Worm (Caenorhabditis elegans) whole organism, L2 larva: ENCODE measurements around the gene F20D6.6.

Experiments
- C34F6.9 ChIP-seq: fragments of 150-350 bp; optimal IDR thresholded peaks from 2 replicates; lab custom pipeline; 2014; ENCODE audit warnings: missing biosample characterization, missing genetic modification characterization
- Y55F3AM.14 ChIP-seq: fragments of 200-800 bp; sonication (Bioruptor generic); optimal IDR thresholded peaks from 2 replicates; lab custom pipeline; 2018; ENCODE audit warnings: mild to moderate bottlenecking, missing genetic modification characterization, missing compliant biosample characterization
- aly-2 ChIP-seq: fragments of 150-350 bp; optimal IDR thresholded peaks from 2 replicates; lab custom pipeline; 2014; ENCODE audit warnings: missing biosample characterization, missing genetic modification characterization
- ama-1 ChIP-seq: fragments of 150-350 bp; optimal IDR thresholded peaks from 2 replicates; lab custom pipeline; 2018; ENCODE audit warnings: inconsistent platforms
- blmp-1 ChIP-seq: sonication (generic microtip); optimal IDR thresholded peaks from 2 replicates; lab custom pipeline; 2017; ENCODE audit warnings: missing genetic modification characterization, mild to moderate bottlenecking, missing compliant biosample characterization, antibody characterized with exemption, moderate library complexity; ENCODE audit not compliant: insufficient read depth
- crh-2 ChIP-seq: sonication (generic microtip); optimal IDR thresholded peaks from 2 replicates; lab custom pipeline; 2017; ENCODE audit warnings: missing biosample characterization, missing genetic modification characterization
- egl-27 ChIP-seq: sonication (generic microtip); optimal IDR thresholded peaks from 3 replicates; lab custom pipeline; 2017; ENCODE audit warnings: missing biosample characterization, missing genetic modification reagents, missing genetic modification characterization
- elt-1 ChIP-seq: fragments of 150-350 bp; optimal IDR thresholded peaks from 2 replicates; lab custom pipeline; 2014; ENCODE audit warnings: missing biosample characterization, missing genetic modification characterization
- gmeb-1 ChIP-seq: fragments of 150-350 bp; optimal IDR thresholded peaks from 2 replicates; lab custom pipeline; 2014; ENCODE audit warnings: missing biosample characterization, missing genetic modification characterization
- lin-13 ChIP-seq: fragments of 150-350 bp; optimal IDR thresholded peaks from 2 replicates; lab custom pipeline; 2014; ENCODE audit warnings: missing biosample characterization, missing genetic modification reagents, missing genetic modification characterization
- lsy-2 ChIP-seq, 2 experiments: fragments of 150-350 bp in 1 of 2; sonication (generic microtip) in 1 of 2; optimal IDR thresholded peaks; 2 replicates each; lab custom pipeline; 2014 to 2017; ENCODE audit warnings: missing biosample characterization in 2 of 2, missing genetic modification characterization in 2 of 2
- mbf-1 ChIP-seq: sonication (generic microtip); optimal IDR thresholded peaks from 2 replicates; lab custom pipeline; 2017; ENCODE audit warnings: missing biosample characterization, missing genetic modification characterization
- nhr-10 ChIP-seq: sonication (generic microtip); optimal IDR thresholded peaks from 2 replicates; lab custom pipeline; 2017; ENCODE audit warnings: missing biosample characterization, missing genetic modification characterization
- nhr-11 ChIP-seq: fragments of 150-350 bp; optimal IDR thresholded peaks from 2 replicates; lab custom pipeline; 2014; ENCODE audit warnings: missing biosample characterization, missing genetic modification characterization
- nhr-129 ChIP-seq: fragments of 150-350 bp; optimal IDR thresholded peaks from 2 replicates; lab custom pipeline; 2014; ENCODE audit warnings: missing biosample characterization, missing genetic modification characterization
- nhr-21 ChIP-seq: fragments of 150-350 bp; optimal IDR thresholded peaks from 2 replicates; lab custom pipeline; 2014; ENCODE audit warnings: missing biosample characterization, missing genetic modification characterization
- nhr-23 ChIP-seq: fragments of 150-350 bp; optimal IDR thresholded peaks from 2 replicates; lab custom pipeline; 2014; ENCODE audit warnings: missing biosample characterization, missing genetic modification reagents, missing genetic modification characterization
- nhr-237 ChIP-seq: fragments of 150-350 bp; optimal IDR thresholded peaks from 2 replicates; lab custom pipeline; 2014; ENCODE audit warnings: missing biosample characterization, missing genetic modification characterization
- nhr-25 ChIP-seq: fragments of 150-350 bp; sonication (generic microtip); optimal IDR thresholded peaks from 3 replicates; lab custom pipeline; 2014; ENCODE audit warnings: missing biosample characterization, missing genetic modification characterization
- nhr-6 ChIP-seq: fragments of 150-350 bp; optimal IDR thresholded peaks from 2 replicates; lab custom pipeline; 2014; ENCODE audit warnings: missing biosample characterization, missing genetic modification characterization
- peb-1 ChIP-seq: fragments of 150-350 bp; optimal IDR thresholded peaks from 2 replicates; lab custom pipeline; 2014; ENCODE audit warnings: missing biosample characterization, missing genetic modification characterization
- skn-1 ChIP-seq: sonication (generic microtip); optimal IDR thresholded peaks from 2 replicates; lab custom pipeline; 2017; ENCODE audit warnings: missing biosample characterization, missing genetic modification characterization
- sma-3 ChIP-seq: sonication (generic microtip); optimal IDR thresholded peaks from 2 replicates; lab custom pipeline; 2016; ENCODE audit warnings: missing genetic modification reagents, missing genetic modification characterization, missing compliant biosample characterization
- sma-9 ChIP-seq, 2 experiments: fragments of 150-350 bp in 1 of 2; sonication (generic microtip) in 1 of 2; optimal IDR thresholded peaks; 2 replicates each; lab custom pipeline; 2014 to 2016; ENCODE audit warnings: missing genetic modification characterization in 2 of 2, mild to moderate bottlenecking in 1 of 2, missing biosample characterization in 1 of 2, missing compliant biosample characterization in 1 of 2, missing genetic modification reagents in 1 of 2, moderate library complexity in 1 of 2
- snpc-4 ChIP-seq: fragments of 150-350 bp; optimal IDR thresholded peaks from 2 replicates; lab custom pipeline; 2014; ENCODE audit warnings: missing biosample characterization, missing genetic modification characterization
- unc-39 ChIP-seq: fragments of 150-350 bp; optimal IDR thresholded peaks from 2 replicates; lab custom pipeline; 2014; ENCODE audit warnings: missing biosample characterization, missing genetic modification characterization
- unc-55 ChIP-seq: fragments of 150-350 bp; sonication (generic microtip); optimal IDR thresholded peaks from 3 replicates; lab custom pipeline; 2014; ENCODE audit warnings: missing biosample characterization, missing genetic modification reagents, missing genetic modification characterization
- zag-1 ChIP-seq: fragments of 150-350 bp; optimal IDR thresholded peaks from 2 replicates; lab custom pipeline; 2014; ENCODE audit warnings: missing biosample characterization, missing genetic modification characterization
- ztf-1 ChIP-seq: fragments of 200-800 bp; sonication (Bioruptor generic); conservative IDR thresholded peaks from 2 replicates; pipeline ENCODE4 v1.3.6; 2022; ENCODE audit warnings: missing genetic modification characterization, missing compliant biosample characterization
- ztf-4 ChIP-seq: fragments of 150-350 bp; optimal IDR thresholded peaks from 2 replicates; lab custom pipeline; 2014; ENCODE audit warnings: missing biosample characterization, missing genetic modification characterization

F20D6.6 gene

ce11 chrV:8130149-8130661 lies 29.5 kb upstream of the F20D6.6 start, which contains the start of gene snap-1 (continued):
- TF ChIP-seq aly-2 (tag; lab: Kevin White, UChicago) (peak; percentile 35), sma-3 (GFP tag; lab: Kevin White, UChicago) (no peak), gmeb-1 (tag; lab: Kevin White, UChicago) (no peak), nhr-129 (tag; lab: Kevin White, UChicago) (peak; percentile 70), ama-1 (lab: Kevin White, UChicago) (peak; percentile 26), unc-55 (GFP tag; lab: Kevin White, UChicago) (peak; percentile 62), nhr-23 (no peak), nhr-21 (tag; lab: Kevin White, UChicago) (peak; percentile 16), ztf-4 (tag; lab: Kevin White, UChicago) (peak; percentile 26), mbf-1 (tag; lab: Kevin White, UChicago) (no peak)
- TF ChIP-seq, all 48 proteins: peak for 18

DNA sequence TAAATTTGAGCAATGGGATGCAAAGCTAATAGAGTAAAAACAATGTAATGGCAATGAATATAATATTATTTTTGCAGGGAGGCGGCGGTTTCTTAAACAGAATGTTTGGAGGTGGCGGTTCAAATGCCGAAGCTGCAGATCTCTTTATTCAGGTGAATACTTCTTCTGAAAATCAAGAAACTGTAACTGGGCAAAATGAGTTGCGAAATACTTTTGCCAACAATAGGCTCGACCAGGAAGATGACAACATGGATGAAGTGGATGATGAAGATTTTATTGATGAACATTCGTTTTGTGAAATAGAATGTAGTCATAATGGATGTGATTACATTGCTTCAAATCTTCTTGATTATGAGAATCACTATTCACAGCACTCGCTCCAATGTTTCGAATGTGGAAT lies 28.9 kb upstream of the F20D6.6 start:
- TF ChIP-seq ztf-4 (tag; lab: Kevin White, UChicago): no peak
- no peak for TF ChIP-seq skn-1
- TF ChIP-seq ama-1 (lab: Kevin White, UChicago): no peak
- TF ChIP-seq elt-1 (tag; lab: Kevin White, UChicago): no peak
- no peak for TF ChIP-seq unc-39 (tag; lab: Kevin White, UChicago)
- no peak for TF ChIP-seq nhr-129 (tag; lab: Kevin White, UChicago)
- TF ChIP-seq gmeb-1 (tag; lab: Kevin White, UChicago): no peak
- no peak for TF ChIP-seq nhr-237 (tag; lab: Kevin White, UChicago)
- TF ChIP-seq peb-1 (tag; lab: Kevin White, UChicago): no peak
- no peak for TF ChIP-seq zag-1 (tag; lab: Kevin White, UChicago)
- no peak for TF ChIP-seq nhr-25 (tag; lab: Kevin White, UChicago)
- TF ChIP-seq sma-9 (GFP tag; optimal IDR thresholded peaks at IDR 0.05; lab: Kevin White, UChicago): no peak
- no peak for TF ChIP-seq sma-9 (tag; optimal IDR thresholded peaks at IDR 0.05; lab: Kevin White, UChicago)
- TF ChIP-seq aly-2 (tag; lab: Kevin White, UChicago): no peak
- TF ChIP-seq crh-2: no peak
- no peak for TF ChIP-seq lsy-2 (tag; optimal IDR thresholded peaks at IDR 0.05; lab: Kevin White, UChicago)

DNA sequence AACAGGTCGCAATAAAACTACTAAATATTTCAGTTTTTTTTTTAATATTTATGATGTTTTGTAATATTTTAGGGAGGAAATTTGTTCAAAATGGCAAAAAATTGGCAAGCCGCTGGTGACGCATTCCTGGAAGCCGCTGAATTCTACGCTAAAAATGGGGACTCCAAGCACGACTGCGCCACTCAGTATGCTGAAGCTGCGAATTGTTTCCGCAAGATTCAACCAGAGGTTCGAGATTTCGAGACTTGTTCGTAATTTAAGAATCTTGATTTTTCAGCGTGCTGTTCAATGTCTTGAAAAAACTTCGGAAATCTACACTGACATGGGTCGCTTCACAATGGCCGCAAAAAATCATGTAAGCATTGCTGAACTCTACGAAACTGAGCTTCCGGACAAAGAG lies 28.1 kb upstream of the F20D6.6 start:
- TF ChIP-seq ztf-1 (GFP tag; lab: Robert Waterston, UW) (no peak), ama-1 (lab: Kevin White, UChicago) (peak; percentile 25)
- TF ChIP-seq, all 48 proteins: peak for 1

DNA sequence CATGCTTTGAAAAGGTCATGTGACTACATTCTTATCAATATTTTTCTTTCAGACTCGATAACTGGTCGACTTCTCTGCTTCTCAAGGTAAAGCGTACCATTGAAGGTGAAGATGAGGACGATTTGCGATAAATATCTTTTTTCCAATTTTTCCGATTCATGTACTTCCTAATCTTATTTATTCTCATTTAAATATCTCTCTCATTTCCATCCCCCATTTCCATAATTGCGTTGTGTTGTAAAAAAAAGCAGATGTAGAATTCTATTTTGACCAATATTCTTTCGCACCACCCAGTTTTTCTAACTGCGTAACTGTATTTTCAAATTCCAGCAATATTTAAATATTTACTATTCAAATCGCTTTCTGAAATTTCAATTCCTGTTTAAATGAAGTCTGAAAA lies 26.8 kb upstream of the F20D6.6 start, which contains the start of gene D1014.4:
TSS of gene D1014.4 (plus strand) at position 301 of the 400 bp plus-strand sequence.
- TF ChIP-seq snpc-4 (tag; lab: Kevin White, UChicago) (no peak), nhr-10 (no peak), blmp-1 (tag; lab: Kevin White, UChicago) (no peak), Y55F3AM.14 (GFP tag; lab: Kevin White, UChicago) (no peak), nhr-6 (tag; lab: Kevin White, UChicago) (no peak), C34F6.9 (no peak)

DNA sequence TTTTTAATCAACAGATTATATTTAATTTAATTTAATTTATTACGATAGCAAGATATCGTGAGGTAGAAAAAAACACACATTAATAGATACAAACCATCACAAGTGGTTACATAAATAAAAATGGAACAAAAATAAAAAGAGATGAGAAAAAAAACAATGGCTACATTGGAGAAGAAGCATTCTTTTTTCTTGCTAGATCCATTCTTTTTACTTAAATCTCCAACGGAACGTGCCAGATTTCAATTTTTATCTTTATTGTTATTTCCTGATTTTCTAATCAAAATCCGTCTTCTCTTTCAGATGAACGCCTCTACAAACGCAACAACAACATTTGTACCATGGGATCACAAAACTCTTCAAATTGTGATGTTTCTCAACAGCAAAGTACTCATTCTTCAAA lies 16.1 kb upstream of the F20D6.6 start, which contains the start of gene D1014.2:
TSS of gene D1014.2 (plus strand) at position 301 of the 400 bp plus-strand sequence.
- no peak for TF ChIP-seq ztf-4 (tag; lab: Kevin White, UChicago)
- TF ChIP-seq lin-13 (GFP tag; lab: Kevin White, UChicago): no peak
- no peak for TF ChIP-seq zag-1 (tag; lab: Kevin White, UChicago)
- no peak for TF ChIP-seq blmp-1 (tag; lab: Kevin White, UChicago)
- TF ChIP-seq unc-55 (GFP tag; lab: Kevin White, UChicago): no peak
- TF ChIP-seq egl-27: no peak

DNA sequence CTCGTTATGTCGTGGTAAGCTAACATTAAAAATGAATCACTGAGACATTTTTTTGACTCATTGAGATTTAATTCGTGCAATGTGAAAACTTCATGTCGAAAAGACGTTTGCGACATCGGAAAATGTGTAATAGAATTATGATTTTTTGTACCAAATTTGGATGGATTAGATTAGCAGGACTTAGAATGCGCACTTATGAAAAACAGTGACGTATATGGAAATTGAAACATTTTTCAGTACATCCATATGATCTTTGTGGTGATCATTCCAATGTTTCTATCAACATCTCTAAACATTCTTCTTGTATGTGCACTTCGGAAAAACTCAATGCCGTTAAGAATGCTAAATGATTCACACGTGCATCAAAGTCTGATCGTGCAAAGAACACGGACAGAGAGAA lies 15.2 kb upstream of the F20D6.6 start:
- no peak for TF ChIP-seq elt-1 (tag; lab: Kevin White, UChicago)
- TF ChIP-seq unc-39 (tag; lab: Kevin White, UChicago): no peak
- no peak for TF ChIP-seq nhr-11 (tag; lab: Kevin White, UChicago)
